Worm (Caenorhabditis elegans) whole organism, late embryonic: ENCODE measurements around the gene R13H4.7.

Source experiments
- F13H6.1 ChIP-seq: sonication (generic microtip); optimal IDR thresholded peaks from 2 replicates; lab custom pipeline; 2016; ENCODE audit warnings: missing genetic modification characterization, missing compliant biosample characterization
- elt-2 ChIP-seq: sonication (generic microtip); optimal IDR thresholded peaks from 2 replicates; lab custom pipeline; 2016; ENCODE audit warnings: missing genetic modification reagents, missing genetic modification characterization, missing compliant biosample characterization
- eyg-1 ChIP-seq: sonication (generic microtip); optimal IDR thresholded peaks from 2 replicates; lab custom pipeline; 2016; ENCODE audit warnings: missing genotype, missing genetic modification characterization, missing compliant biosample characterization
- fkh-10 ChIP-seq: fragments of 150-350 bp; optimal IDR thresholded peaks from 2 replicates; lab custom pipeline; 2014; ENCODE audit warnings: missing biosample characterization, missing genetic modification reagents, missing genetic modification characterization
- hlh-30 ChIP-seq: sonication (generic microtip); optimal IDR thresholded peaks from 2 replicates; lab custom pipeline; 2017; ENCODE audit warnings: antibody characterized with exemption, missing genetic modification characterization, missing compliant biosample characterization; ENCODE audit not compliant: insufficient read depth
- lin-11 ChIP-seq: fragments of 200-800 bp; sonication (Bioruptor generic); optimal IDR thresholded peaks from 2 replicates; lab custom pipeline; 2018; ENCODE audit warnings: mild to moderate bottlenecking, missing genetic modification characterization, missing compliant biosample characterization
- npax-4 ChIP-seq: sonication (generic microtip); optimal IDR thresholded peaks from 2 replicates; lab custom pipeline; 2016; ENCODE audit warnings: missing genetic modification characterization, missing compliant biosample characterization
- pha-4 ChIP-seq: fragments of 150-350 bp; optimal IDR thresholded peaks from 2 replicates; lab custom pipeline; 2018; ENCODE audit warnings: missing biosample characterization, missing genetic modification reagents, missing genetic modification characterization
- ref-2 ChIP-seq: sonication (generic microtip); optimal IDR thresholded peaks from 2 replicates; lab custom pipeline; 2016; ENCODE audit warnings: missing genetic modification characterization, missing compliant biosample characterization
- zip-5 ChIP-seq: sonication (generic microtip); optimal IDR thresholded peaks from 2 replicates; lab custom pipeline; 2016; ENCODE audit warnings: missing genetic modification characterization, missing compliant biosample characterization
- ztf-16 ChIP-seq: sonication (generic microtip); optimal IDR thresholded peaks from 2 replicates; lab custom pipeline; 2017; ENCODE audit warnings: missing genetic modification characterization, missing compliant biosample characterization

DNA sequence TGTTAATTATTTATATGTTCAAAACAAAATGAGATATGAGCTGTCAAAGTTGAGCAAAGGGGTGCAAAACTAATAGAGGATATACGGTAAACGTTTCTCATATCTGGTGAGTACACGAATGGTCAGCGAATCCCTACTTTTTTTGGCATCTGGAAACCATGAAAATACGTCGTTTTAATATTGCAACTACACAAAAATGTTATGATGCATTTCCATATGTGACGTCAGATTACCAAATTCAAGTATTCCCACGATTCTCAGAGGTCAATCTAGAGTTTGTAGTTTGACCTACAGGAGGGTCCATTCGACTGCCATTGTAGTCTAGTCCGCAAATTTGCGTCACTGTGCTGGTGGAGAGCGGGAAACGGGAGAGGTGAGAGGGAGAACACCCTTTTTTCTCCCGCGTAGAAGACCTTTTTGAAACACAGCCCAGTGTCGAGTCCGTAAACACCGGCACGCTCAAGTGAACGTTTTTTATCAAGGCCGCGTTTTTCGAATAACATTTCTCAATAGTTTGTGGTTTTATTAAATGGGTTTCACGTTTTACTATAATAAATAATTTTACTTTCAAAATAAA, 28.4 kb upstream of the R13H4.7 start:
- TF ChIP-seq eyg-1 (tag; lab: Kevin White, UChicago) (no peak), hlh-30 (tag; lab: Kevin White, UChicago) (no peak), pha-4 (tag; lab: Kevin White, UChicago) (no peak), ztf-16 (tag; lab: Kevin White, UChicago) (no peak), ref-2 (tag; lab: Kevin White, UChicago) (no peak), npax-4 (tag; lab: Kevin White, UChicago) (no peak), F13H6.1 (no peak), elt-2 (tag; lab: Kevin White, UChicago) (no peak), fkh-10 (GFP tag; lab: Kevin White, UChicago) (no peak), lin-11 (tag; lab: Kevin White, UChicago) (no peak), zip-5 (no peak)
